Fruit fly (Drosophila melanogaster) whole organism, embryonic: ENCODE results near the gene CG15034.
A peak's percentile ranks its signal among the peaks of the same experiment; 100 is the strongest.

Source experiments
- B-H2 ChIP-seq: fragments of 200-800 bp; sonication (Bioruptor generic); optimal IDR thresholded peaks from 2 replicates; lab custom pipeline; 2018; ENCODE audit warnings: missing biosample characterization, mild to moderate bottlenecking, missing genetic modification characterization
- Bdp1 ChIP-seq: fragments of 200-800 bp; sonication (Bioruptor generic); optimal IDR thresholded peaks from 3 replicates; lab custom pipeline; 2016; ENCODE audit warnings: missing biosample characterization, missing genetic modification characterization
- BtbVII ChIP-seq: fragments of 200-800 bp; sonication (Bioruptor generic); optimal IDR thresholded peaks from 3 replicates; lab custom pipeline; 2017; ENCODE audit warnings: missing biosample characterization, mild to moderate bottlenecking, missing genetic modification characterization
- CG10147 ChIP-seq: fragments of 200-800 bp; sonication (Bioruptor generic); optimal IDR thresholded peaks from 2 replicates; lab custom pipeline; 2019; ENCODE audit warnings: missing biosample characterization, mild to moderate bottlenecking, missing genetic modification characterization, moderate library complexity
- CG13775 ChIP-seq: fragments of 200-800 bp; sonication (Bioruptor generic); optimal IDR thresholded peaks from 3 replicates; lab custom pipeline; 2017; ENCODE audit warnings: missing biosample characterization, mild to moderate bottlenecking, missing genetic modification characterization
- CG14965 ChIP-seq: fragments of 200-800 bp; sonication (Bioruptor generic); optimal IDR thresholded peaks from 2 replicates; lab custom pipeline; 2016; ENCODE audit warnings: missing biosample characterization, missing genetic modification characterization, borderline replicate concordance
- CG18011 ChIP-seq: fragments of 200-800 bp; sonication (Bioruptor generic); optimal IDR thresholded peaks from 2 replicates; lab custom pipeline; 2017; ENCODE audit warnings: missing biosample characterization, missing genetic modification characterization, mild to moderate bottlenecking, moderate library complexity, missing genotype
- CG18764 ChIP-seq: fragments of 200-800 bp; sonication (Bioruptor generic); optimal IDR thresholded peaks from 3 replicates; lab custom pipeline; 2016; ENCODE audit warnings: missing biosample characterization, missing genetic modification characterization
- CG2202 ChIP-seq: fragments of 200-800 bp; sonication (Bioruptor generic); optimal IDR thresholded peaks from 2 replicates; lab custom pipeline; 2018; ENCODE audit warnings: missing biosample characterization, mild to moderate bottlenecking, missing genetic modification characterization
- CG2889 ChIP-seq: fragments of 200-800 bp; sonication (Bioruptor generic); IDR thresholded peaks from 3 replicates; pipeline ENCODE4 v1.3.6; 2022; ENCODE audit warnings: missing biosample characterization, missing genetic modification characterization
- CG3281 ChIP-seq: fragments of 200-800 bp; sonication (Bioruptor generic); optimal IDR thresholded peaks from 3 replicates; lab custom pipeline; 2017; ENCODE audit warnings: missing biosample characterization, mild to moderate bottlenecking, missing genetic modification characterization
- CG4282 ChIP-seq: fragments of 200-800 bp; sonication (Bioruptor generic); optimal IDR thresholded peaks from 2 replicates; lab custom pipeline; 2016; ENCODE audit warnings: missing biosample characterization, missing genetic modification characterization
- CG43689 ChIP-seq: fragments of 200-800 bp; sonication (Bioruptor generic); IDR thresholded peaks from 2 replicates; pipeline ENCODE4 v1.3.6; 2022; ENCODE audit warnings: missing biosample characterization, missing genetic modification characterization
- CG4424 ChIP-seq: fragments of 200-800 bp; sonication (Bioruptor generic); optimal IDR thresholded peaks from 3 replicates; lab custom pipeline; 2016; ENCODE audit warnings: missing biosample characterization, missing genetic modification characterization
- CG4854 ChIP-seq: fragments of 200-800 bp; sonication (Bioruptor generic); optimal IDR thresholded peaks from 2 replicates; lab custom pipeline; 2016; ENCODE audit warnings: missing biosample characterization, missing genetic modification characterization, inconsistent platforms
- CG5245 ChIP-seq: fragments of 200-800 bp; sonication (Bioruptor generic); optimal IDR thresholded peaks from 3 replicates; lab custom pipeline; 2016; ENCODE audit warnings: missing biosample characterization, missing genetic modification characterization
- CTCF ChIP-seq: fragments of 200-800 bp; sonication (Bioruptor generic); optimal IDR thresholded peaks from 2 replicates; lab custom pipeline; 2017; ENCODE audit warnings: missing biosample characterization, mild to moderate bottlenecking, missing genetic modification characterization, moderate library complexity
- Deaf1 ChIP-seq: fragments of 200-800 bp; optimal IDR thresholded peaks from 3 replicates; lab custom pipeline; 2019; ENCODE audit warnings: missing biosample characterization, mild to moderate bottlenecking, missing genetic modification characterization, moderate library complexity
- Dref ChIP-seq: fragments of 200-800 bp; sonication (Bioruptor generic); IDR thresholded peaks from 2 replicates; pipeline ENCODE4 v1.3.6; 2022; ENCODE audit warnings: missing biosample characterization, missing genetic modification characterization
- Drgx ChIP-seq: fragments of 200-800 bp; sonication (Bioruptor generic); IDR thresholded peaks from 2 replicates; pipeline ENCODE4 v1.3.6; 2022; ENCODE audit warnings: missing biosample characterization, missing genetic modification characterization
- E2f1 ChIP-seq: fragments of 200-800 bp; sonication (Bioruptor generic); IDR thresholded peaks from 2 replicates; pipeline ENCODE4 v1.3.6; 2022; ENCODE audit warnings: missing biosample characterization, missing genetic modification characterization
- H2.0 ChIP-seq: fragments of 200-800 bp; sonication (Bioruptor generic); IDR thresholded peaks from 2 replicates; pipeline ENCODE4 v1.3.6; 2022; ENCODE audit warnings: missing biosample characterization, missing genetic modification characterization
- HLH3B ChIP-seq: fragments of 200-800 bp; sonication (Bioruptor generic); IDR thresholded peaks from 2 replicates; pipeline ENCODE4 v1.3.6; 2022; ENCODE audit warnings: missing biosample characterization, missing genetic modification characterization
- Hand ChIP-seq: fragments of 200-800 bp; sonication (Bioruptor generic); optimal IDR thresholded peaks from 2 replicates; lab custom pipeline; 2017; ENCODE audit warnings: mild to moderate bottlenecking, missing biosample characterization, missing genetic modification reagents, missing genetic modification characterization
- Hr39 ChIP-seq: fragments of >200 bp; optimal IDR thresholded peaks from 2 replicates; lab custom pipeline; 2017
- Hsf ChIP-seq: fragments of 200-800 bp; sonication (Bioruptor generic); optimal IDR thresholded peaks from 3 replicates; lab custom pipeline; 2016; ENCODE audit warnings: missing biosample characterization, missing genetic modification characterization
- Lim3 ChIP-seq: fragments of 200-800 bp; sonication (Bioruptor generic); IDR thresholded peaks from 2 replicates; pipeline ENCODE4 v1.3.6; 2022; ENCODE audit warnings: missing biosample characterization, missing genetic modification characterization
- Meics ChIP-seq: fragments of 200-800 bp; sonication (Bioruptor generic); optimal IDR thresholded peaks from 2 replicates; lab custom pipeline; 2017; ENCODE audit warnings: missing biosample characterization, mild to moderate bottlenecking, missing genetic modification characterization
- Myb ChIP-seq: fragments of 200-800 bp; sonication (Bioruptor generic); optimal IDR thresholded peaks from 2 replicates; lab custom pipeline; 2016; ENCODE audit warnings: missing biosample characterization, missing genetic modification characterization
- Oli ChIP-seq: fragments of 200-800 bp; sonication (Bioruptor generic); optimal IDR thresholded peaks from 2 replicates; lab custom pipeline; 2018; ENCODE audit warnings: missing biosample characterization, mild to moderate bottlenecking, missing genetic modification characterization, moderate library complexity
- Sry-δ ChIP-seq: fragments of 200-800 bp; sonication (Bioruptor generic); optimal IDR thresholded peaks from 2 replicates; lab custom pipeline; 2016; ENCODE audit warnings: missing biosample characterization, missing genetic modification characterization
- chinmo ChIP-seq: fragments of 200-800 bp; sonication (Bioruptor generic); IDR thresholded peaks from 4 replicates; pipeline ENCODE4 v1.3.6; 2022; ENCODE audit warnings: missing biosample characterization, missing genetic modification characterization; ENCODE audit not compliant: partially characterized antibody
- dysf ChIP-seq: fragments of 200-800 bp; sonication (Bioruptor generic); IDR thresholded peaks from 3 replicates; pipeline ENCODE4 v1.3.6; 2022; ENCODE audit warnings: missing biosample characterization, missing genetic modification characterization
- ems ChIP-seq: fragments of 200-800 bp; sonication (Bioruptor generic); optimal IDR thresholded peaks from 3 replicates; lab custom pipeline; 2016; ENCODE audit warnings: missing biosample characterization, missing genetic modification characterization
- gt ChIP-seq: fragments of 200-800 bp; sonication (Bioruptor generic); IDR thresholded peaks from 2 replicates; pipeline ENCODE4 v1.3.6; 2022; ENCODE audit warnings: missing biosample characterization, missing genetic modification characterization
- hkb ChIP-seq, 2 experiments: fragments of 200-800 bp in 1 of 2; fragments of >200 bp in 1 of 2; sonication (Bioruptor generic) in 1 of 2; IDR thresholded peaks in 1 of 2; optimal IDR thresholded peaks in 1 of 2; 2 replicates each; pipeline versions ENCODE4 v1.3.6 to Lab custom; 2017 to 2022; ENCODE audit warnings: missing biosample characterization in 1 of 2, missing genetic modification characterization in 1 of 2
- insv ChIP-seq, 2 experiments: fragments of 200-800 bp; sonication (Bioruptor generic); optimal IDR thresholded peaks; 3 replicates each; lab custom pipeline; 2016 to 2018; ENCODE audit warnings: missing biosample characterization in 2 of 2, missing genetic modification characterization in 2 of 2
- kah ChIP-seq: fragments of 200-800 bp; sonication (Bioruptor generic); optimal IDR thresholded peaks from 2 replicates; lab custom pipeline; 2018; ENCODE audit warnings: missing biosample characterization, mild to moderate bottlenecking, missing genetic modification characterization
- luna ChIP-seq: fragments of 200-800 bp; sonication (Bioruptor generic); optimal IDR thresholded peaks from 2 replicates; lab custom pipeline; 2016; ENCODE audit warnings: missing biosample characterization, missing genetic modification characterization
- nmo ChIP-seq: fragments of 200-800 bp; sonication (Bioruptor generic); optimal IDR thresholded peaks from 2 replicates; lab custom pipeline; 2018; ENCODE audit warnings: missing biosample characterization, mild to moderate bottlenecking, missing genetic modification characterization, moderate library complexity
- onecut ChIP-seq: fragments of 200-800 bp; sonication (Bioruptor generic); IDR thresholded peaks from 2 replicates; pipeline ENCODE4 v1.3.6; 2022; ENCODE audit warnings: missing biosample characterization, missing genetic modification characterization
- pfk ChIP-seq: fragments of 200-800 bp; sonication (Bioruptor generic); optimal IDR thresholded peaks from 2 replicates; lab custom pipeline; 2018; ENCODE audit warnings: missing biosample characterization, mild to moderate bottlenecking, missing genetic modification characterization, moderate library complexity
- rib ChIP-seq: fragments of 200-800 bp; sonication (Bioruptor generic); IDR thresholded peaks from 2 replicates; pipeline ENCODE4 v1.3.6; 2022; ENCODE audit warnings: missing biosample characterization, missing genetic modification characterization
- shn ChIP-seq: fragments of 200-800 bp; sonication (Bioruptor generic); optimal IDR thresholded peaks from 3 replicates; lab custom pipeline; 2016; ENCODE audit warnings: missing biosample characterization, missing genetic modification characterization
- sug ChIP-seq: fragments of 200-800 bp; optimal IDR thresholded peaks from 2 replicates; lab custom pipeline; 2019; ENCODE audit warnings: missing biosample characterization, mild to moderate bottlenecking, missing genetic modification characterization, moderate library complexity
- tgo ChIP-seq: fragments of 200-800 bp; sonication (Bioruptor generic); IDR thresholded peaks from 3 replicates; pipeline ENCODE4 v1.3.6; 2022; ENCODE audit warnings: missing biosample characterization, missing genetic modification characterization
- tio ChIP-seq: fragments of 200-800 bp; sonication (Bioruptor generic); optimal IDR thresholded peaks from 2 replicates; lab custom pipeline; 2017; ENCODE audit warnings: missing biosample characterization, missing genetic modification characterization, inconsistent platforms
- tll ChIP-seq, 2 experiments: fragments of 200-800 bp in 1 of 2; fragments of >200 bp in 1 of 2; sonication (Bioruptor generic) in 1 of 2; optimal IDR thresholded peaks; 2 replicates each; lab custom pipeline; 2017 to 2019; ENCODE audit warnings: missing biosample characterization in 2 of 2, missing genetic modification characterization in 2 of 2, mild to moderate bottlenecking in 1 of 2, moderate library complexity in 1 of 2
- unc-4 ChIP-seq: fragments of 200-800 bp; sonication (Bioruptor generic); IDR thresholded peaks from 2 replicates; pipeline ENCODE4 v1.3.6; 2022; ENCODE audit warnings: missing biosample characterization, missing genetic modification characterization; ENCODE audit not compliant: partially characterized antibody
- usp ChIP-seq: fragments of >200 bp; optimal IDR thresholded peaks from 2 replicates; lab custom pipeline; 2017; ENCODE audit warnings: missing biosample characterization, missing genetic modification characterization
- vfl ChIP-seq: fragments of 200-800 bp; sonication (Bioruptor generic); optimal IDR thresholded peaks from 2 replicates; lab custom pipeline; 2016; ENCODE audit warnings: missing biosample characterization, missing genetic modification characterization

Gene CG15034

dm6 chrX:7305753-7306338 lies 41.5 kb downstream of the CG15034 start (continued):
- no peak for TF ChIP-seq CG18764
- TF ChIP-seq B-H2 (GFP tag; lab: Kevin White, UChicago), result no peak
- 0 out of 2 replicates have a peak, but pooled peaks have one; percentile 7 for TF ChIP-seq Lim3 (GFP tag; lab: Robert Waterston, UW)
- peak; percentile 25 for TF ChIP-seq BtbVII (GFP tag; lab: Kevin White, UChicago)
- TF ChIP-seq CG10147 (GFP tag; lab: Kevin White, UChicago), result peak; percentile 12
- peak; percentile 33 for TF ChIP-seq Hsf (GFP tag; lab: Kevin White, UChicago)
- TF ChIP-seq CG2202 (tag; lab: Kevin White, UChicago), result peak; percentile 44
- TF ChIP-seq sug, result no peak
- TF ChIP-seq shn (GFP tag; lab: Kevin White, UChicago), result no peak
- TF ChIP-seq usp, result no peak
- TF ChIP-seq Sry-δ (GFP tag; lab: Kevin White, UChicago), result no peak
- no peak for TF ChIP-seq luna (GFP tag; lab: Kevin White, UChicago)
- TF ChIP-seq tio (GFP tag; lab: Kevin White, UChicago), result no peak
- no peak for TF ChIP-seq CG14965 (GFP tag; lab: Kevin White, UChicago)
- TF ChIP-seq CG3281 (GFP tag; lab: Kevin White, UChicago), result peak; percentile 34
- TF ChIP-seq onecut (GFP tag; lab: Robert Waterston, UW), result peak; percentile 32; the same call in 1 of the 2 replicates
- TF ChIP-seq CG13775 (GFP tag; lab: Kevin White, UChicago), result peak; percentile 71
- no peak for TF ChIP-seq gt (GFP tag; lab: Robert Waterston, UW)
- no peak for TF ChIP-seq Dref (GFP tag; lab: Robert Waterston, UW)
- TF ChIP-seq CG18011 (GFP tag; lab: Kevin White, UChicago), result no peak
- no peak for TF ChIP-seq Myb (GFP tag; lab: Kevin White, UChicago)
- peak; percentile 18 for TF ChIP-seq CG4282 (GFP tag; lab: Kevin White, UChicago)
- TF ChIP-seq ems (GFP tag; lab: Kevin White, UChicago), result no peak
- TF ChIP-seq Meics (GFP tag; lab: Kevin White, UChicago), result peak; percentile 47
- TF ChIP-seq CG5245 (GFP tag; lab: Kevin White, UChicago), result peak; percentile 19
- TF ChIP-seq chinmo (GFP tag; lab: Robert Waterston, UW), result no peak
- TF ChIP-seq Deaf1 (tag; lab: Kevin White, UChicago), result no peak
- TF ChIP-seq Bdp1 (GFP tag; lab: Kevin White, UChicago), result no peak
- peak; percentile 72 for TF ChIP-seq Drgx
- TF ChIP-seq hkb (optimal IDR thresholded peaks at IDR 0.05; lab: Kevin White, UChicago), result no peak
- TF ChIP-seq hkb (GFP tag; IDR thresholded peaks at IDR 0.05; lab: Robert Waterston, UW), result peak; percentile 58
- TF ChIP-seq pfk, result no peak
- peak; percentile 79 for TF ChIP-seq Oli
- TF ChIP-seq insv (GFP tag; optimal IDR thresholded peaks at IDR 0.05; lab: Kevin White, UChicago), result no peak
- no peak for TF ChIP-seq Hand
- TF ChIP-seq rib, result no peak
- TF ChIP-seq dysf, result peak; percentile 65; the same call in 2 of the 3 replicates
- TF ChIP-seq HLH3B (GFP tag; lab: Robert Waterston, UW), result 0 out of 2 replicates have a peak, but pooled peaks have one; percentile 32
- TF ChIP-seq vfl (GFP tag; lab: Kevin White, UChicago), result no peak
- no peak for TF ChIP-seq CG2889 (GFP tag; lab: Robert Waterston, UW)
- no peak for TF ChIP-seq CG4854 (GFP tag; lab: Kevin White, UChicago)
- TF ChIP-seq Hr39 (lab: Kevin White, UChicago), result no peak
- no peak for TF ChIP-seq CTCF (GFP tag; lab: Kevin White, UChicago)
- peak; percentile 9; the same call in 1 of the 2 replicates for TF ChIP-seq H2.0
- peak; percentile 48; the same call in 2 of the 3 replicates for TF ChIP-seq tgo (GFP tag; lab: Robert Waterston, UW)
- TF ChIP-seq CG4424 (GFP tag; lab: Kevin White, UChicago), result peak; percentile 61
- no peak for TF ChIP-seq kah (GFP tag; lab: Kevin White, UChicago)
- peak; percentile 46 for TF ChIP-seq E2f1
- no peak for TF ChIP-seq unc-4 (GFP tag; lab: Robert Waterston, UW)
- no peak for TF ChIP-seq CG43689 (GFP tag; lab: Robert Waterston, UW)
- TF ChIP-seq nmo (GFP tag; lab: Kevin White, UChicago), result peak; percentile 75
- no peak for TF ChIP-seq tll (GFP tag; optimal IDR thresholded peaks at IDR 0.05; lab: Kevin White, UChicago)
